Fruit fly (Drosophila melanogaster) whole organism, prepupa: Measurements from ENCODE around the gene SPARC.

Experiments
- Blimp-1 ChIP-seq: fragments of 200-800 bp; sonication (Bioruptor generic); optimal IDR thresholded peaks from 3 replicates; lab custom pipeline; 2017; ENCODE audit warnings: missing biosample characterization, missing genetic modification characterization, mild to moderate bottlenecking, moderate library complexity, missing genetic modification reagents
- CG10631 ChIP-seq: fragments of 200-800 bp; sonication (Bioruptor generic); optimal IDR thresholded peaks from 2 replicates; lab custom pipeline; 2016; ENCODE audit warnings: missing biosample characterization, missing genetic modification characterization
- CG10669 ChIP-seq: fragments of 200-800 bp; sonication (Bioruptor generic); optimal IDR thresholded peaks from 3 replicates; lab custom pipeline; 2018; ENCODE audit warnings: missing biosample characterization, mild to moderate bottlenecking, missing genetic modification characterization, moderate library complexity
- CG11762 ChIP-seq: fragments of 200-800 bp; sonication (Bioruptor generic); optimal IDR thresholded peaks from 3 replicates; lab custom pipeline; 2016; ENCODE audit warnings: missing biosample characterization, missing genetic modification characterization; ENCODE audit not compliant: insufficient read depth
- CG1621 ChIP-seq: fragments of 200-800 bp; sonication (Bioruptor generic); optimal IDR thresholded peaks from 3 replicates; lab custom pipeline; 2018; ENCODE audit warnings: missing biosample characterization, mild to moderate bottlenecking, missing genetic modification characterization
- CG16779 ChIP-seq: fragments of 200-800 bp; sonication (Bioruptor generic); optimal IDR thresholded peaks from 3 replicates; lab custom pipeline; 2017; ENCODE audit warnings: missing biosample characterization, mild to moderate bottlenecking, missing genetic modification characterization
- CG3032 ChIP-seq: fragments of 200-800 bp; optimal IDR thresholded peaks from 2 replicates; lab custom pipeline; 2019; ENCODE audit warnings: missing biosample characterization, mild to moderate bottlenecking, missing genetic modification characterization, moderate library complexity
- CG32006 ChIP-seq: fragments of 200-800 bp; sonication (Bioruptor generic); optimal IDR thresholded peaks from 3 replicates; lab custom pipeline; 2017; ENCODE audit warnings: missing biosample characterization, mild to moderate bottlenecking, missing genetic modification characterization
- CG34406 ChIP-seq: fragments of 200-800 bp; sonication (Bioruptor generic); optimal IDR thresholded peaks from 3 replicates; lab custom pipeline; 2016; ENCODE audit warnings: missing biosample characterization, missing genetic modification characterization
- CG3919 ChIP-seq: fragments of 200-800 bp; sonication (Bioruptor generic); optimal IDR thresholded peaks from 3 replicates; lab custom pipeline; 2016; ENCODE audit warnings: missing biosample characterization, missing genetic modification characterization
- CG6276 ChIP-seq: fragments of 200-800 bp; sonication (Bioruptor generic); optimal IDR thresholded peaks from 2 replicates; lab custom pipeline; 2017; ENCODE audit warnings: missing biosample characterization, mild to moderate bottlenecking, missing genetic modification characterization
- CG6792 ChIP-seq: fragments of 200-800 bp; sonication (Bioruptor generic); optimal IDR thresholded peaks from 3 replicates; lab custom pipeline; 2016; ENCODE audit warnings: missing biosample characterization, missing genetic modification characterization
- CG6808 ChIP-seq: fragments of 200-800 bp; sonication (Bioruptor generic); optimal IDR thresholded peaks from 3 replicates; lab custom pipeline; 2017; ENCODE audit warnings: missing biosample characterization, missing genetic modification characterization, mild to moderate bottlenecking, moderate library complexity, missing genetic modification reagents
- CG6854 ChIP-seq: fragments of 200-800 bp; sonication (Bioruptor generic); optimal IDR thresholded peaks from 2 replicates; lab custom pipeline; 2017; ENCODE audit warnings: missing biosample characterization, mild to moderate bottlenecking, missing genetic modification characterization
- CG7368 ChIP-seq: fragments of 200-800 bp; sonication (Bioruptor generic); optimal IDR thresholded peaks from 3 replicates; lab custom pipeline; 2016; ENCODE audit warnings: missing biosample characterization, missing genetic modification characterization
- CG8119 ChIP-seq: fragments of 200-800 bp; sonication (Bioruptor generic); IDR thresholded peaks from 3 replicates; pipeline ENCODE4 v1.3.6; 2022; ENCODE audit warnings: missing biosample characterization, missing genetic modification characterization
- CG8632 ChIP-seq: fragments of 200-800 bp; sonication (Bioruptor generic); optimal IDR thresholded peaks from 3 replicates; lab custom pipeline; 2016; ENCODE audit warnings: missing biosample characterization, missing genetic modification characterization
- Eip75B ChIP-seq: fragments of 200-800 bp; sonication (Bioruptor generic); optimal IDR thresholded peaks from 3 replicates; lab custom pipeline; 2016; ENCODE audit warnings: missing biosample characterization, missing genetic modification characterization
- Eip78C ChIP-seq: fragments of 200-800 bp; sonication (Bioruptor generic); peaks from one replicate; lab custom pipeline; 2016; ENCODE audit warnings: missing biosample characterization, missing genetic modification characterization
- Eip93F ChIP-seq: fragments of 200-800 bp; sonication (Bioruptor generic); optimal IDR thresholded peaks from 2 replicates; lab custom pipeline; 2016; ENCODE audit warnings: missing biosample characterization, mild to moderate bottlenecking, missing genetic modification characterization
- Ets21C ChIP-seq: fragments of 200-800 bp; sonication (Bioruptor generic); optimal IDR thresholded peaks from 3 replicates; lab custom pipeline; 2016; ENCODE audit warnings: missing biosample characterization, missing genetic modification characterization
- Ets96B ChIP-seq: fragments of 200-800 bp; optimal IDR thresholded peaks from 2 replicates; lab custom pipeline; 2019; ENCODE audit warnings: missing biosample characterization, mild to moderate bottlenecking, missing genetic modification characterization, moderate library complexity
- Gug ChIP-seq: fragments of 200-800 bp; sonication (Bioruptor generic); IDR thresholded peaks from 2 replicates; pipeline ENCODE4 v1.3.6; 2022; ENCODE audit warnings: missing biosample characterization, missing genetic modification characterization
- Hr38 ChIP-seq: sonication (Bioruptor generic); optimal IDR thresholded peaks from 2 replicates; lab custom pipeline; 2016; ENCODE audit warnings: missing biosample characterization, missing genetic modification characterization
- Hr39 ChIP-seq: fragments of 200-800 bp; sonication (Bioruptor generic); optimal IDR thresholded peaks from 2 replicates; lab custom pipeline; 2016; ENCODE audit warnings: missing biosample characterization, missing genetic modification characterization
- Hr4 ChIP-seq: fragments of 200-800 bp; sonication (Bioruptor generic); optimal IDR thresholded peaks from 3 replicates; lab custom pipeline; 2016; ENCODE audit warnings: missing biosample characterization, missing genetic modification characterization
- Lpt ChIP-seq: fragments of 200-800 bp; sonication (Bioruptor generic); optimal IDR thresholded peaks from 3 replicates; lab custom pipeline; 2016; ENCODE audit warnings: missing biosample characterization, missing genetic modification characterization
- Met ChIP-seq: fragments of 200-800 bp; sonication (Bioruptor generic); optimal IDR thresholded peaks from 3 replicates; lab custom pipeline; 2016; ENCODE audit warnings: missing biosample characterization, missing genetic modification characterization
- Smox ChIP-seq: fragments of 200-800 bp; sonication (Bioruptor generic); optimal IDR thresholded peaks from 3 replicates; lab custom pipeline; 2016; ENCODE audit warnings: missing biosample characterization, missing genetic modification characterization
- Sox102F ChIP-seq: fragments of 200-800 bp; sonication (Bioruptor generic); optimal IDR thresholded peaks from 2 replicates; lab custom pipeline; 2016; ENCODE audit warnings: missing biosample characterization, mild to moderate bottlenecking, missing genetic modification characterization
- Sox14 ChIP-seq: fragments of 200-800 bp; sonication (Bioruptor generic); optimal IDR thresholded peaks from 3 replicates; lab custom pipeline; 2016; ENCODE audit warnings: missing biosample characterization, missing genetic modification characterization
- Sox15 ChIP-seq: fragments of 200-800 bp; sonication (Bioruptor generic); optimal IDR thresholded peaks from 3 replicates; lab custom pipeline; 2016; ENCODE audit warnings: missing biosample characterization, missing genetic modification characterization
- achi ChIP-seq: fragments of 200-800 bp; sonication (Bioruptor generic); optimal IDR thresholded peaks from 3 replicates; lab custom pipeline; 2016; ENCODE audit warnings: missing biosample characterization, missing genetic modification characterization
- acj6 ChIP-seq: fragments of 200-800 bp; sonication (Bioruptor generic); optimal IDR thresholded peaks from 3 replicates; lab custom pipeline; 2016; ENCODE audit warnings: missing biosample characterization, missing genetic modification characterization
- dac ChIP-seq: fragments of 200-800 bp; sonication (Bioruptor generic); optimal IDR thresholded peaks from 2 replicates; lab custom pipeline; 2017; ENCODE audit warnings: missing biosample characterization, mild to moderate bottlenecking, missing genetic modification characterization
- dsx ChIP-seq: fragments of 200-800 bp; optimal IDR thresholded peaks from 3 replicates; lab custom pipeline; 2019; ENCODE audit warnings: missing biosample characterization, mild to moderate bottlenecking, missing genetic modification characterization, moderate library complexity; ENCODE audit not compliant: poor library complexity, severe bottlenecking
- eg ChIP-seq: fragments of 200-800 bp; sonication (Bioruptor generic); IDR thresholded peaks from 3 replicates; pipeline ENCODE4 v1.3.6; 2022; ENCODE audit warnings: missing biosample characterization, missing genetic modification characterization
- fd59A ChIP-seq: fragments of 200-800 bp; sonication (Bioruptor generic); optimal IDR thresholded peaks from 2 replicates; lab custom pipeline; 2017; ENCODE audit warnings: missing biosample characterization, mild to moderate bottlenecking, missing genetic modification characterization, missing genetic modification reagents
- fd85E ChIP-seq: fragments of 200-800 bp; sonication (Bioruptor generic); optimal IDR thresholded peaks from 3 replicates; lab custom pipeline; 2016; ENCODE audit warnings: missing biosample characterization, missing genetic modification characterization
- fkh ChIP-seq: fragments of 200-800 bp; sonication (Bioruptor generic); optimal IDR thresholded peaks from 3 replicates; lab custom pipeline; 2017; ENCODE audit warnings: missing biosample characterization, mild to moderate bottlenecking, missing genetic modification characterization, moderate library complexity
- lz ChIP-seq: fragments of 200-800 bp; sonication (Bioruptor generic); optimal IDR thresholded peaks from 3 replicates; lab custom pipeline; 2016; ENCODE audit warnings: missing biosample characterization, missing genetic modification characterization
- net ChIP-seq: fragments of 200-800 bp; sonication (Bioruptor generic); optimal IDR thresholded peaks from 3 replicates; lab custom pipeline; 2016; ENCODE audit warnings: missing biosample characterization, missing genetic modification characterization
- pdm3 ChIP-seq: fragments of 200-800 bp; sonication (Bioruptor generic); optimal IDR thresholded peaks from 3 replicates; lab custom pipeline; 2016; ENCODE audit warnings: missing biosample characterization, missing genetic modification characterization
- salr ChIP-seq, 2 experiments: fragments of 200-800 bp; sonication (Bioruptor generic); optimal IDR thresholded peaks; 3 replicates each; lab custom pipeline; 2016 to 2018; ENCODE audit warnings: missing biosample characterization in 2 of 2, missing genetic modification characterization in 2 of 2, mild to moderate bottlenecking in 1 of 2
- spab ChIP-seq: fragments of 200-800 bp; sonication (Bioruptor generic); optimal IDR thresholded peaks from 2 replicates; lab custom pipeline; 2017; ENCODE audit warnings: missing biosample characterization, mild to moderate bottlenecking, missing genetic modification characterization, missing genetic modification reagents
- ss ChIP-seq, 2 experiments: fragments of 200-800 bp; sonication (Bioruptor generic); optimal IDR thresholded peaks; 2 replicates in 1 of 2; 3 replicates in 1 of 2; lab custom pipeline; 2017 to 2018; ENCODE audit warnings: mild to moderate bottlenecking in 2 of 2, missing biosample characterization in 2 of 2, missing genetic modification characterization in 2 of 2, moderate library complexity in 1 of 2
- svp ChIP-seq: fragments of 200-800 bp; sonication (Bioruptor generic); peaks from one replicate; lab custom pipeline; 2016; ENCODE audit warnings: missing biosample characterization, missing genetic modification characterization
- vri ChIP-seq: fragments of 200-800 bp; sonication (Bioruptor generic); optimal IDR thresholded peaks from 3 replicates; lab custom pipeline; 2016; ENCODE audit warnings: missing biosample characterization, mild to moderate bottlenecking, missing genetic modification characterization

The SPARC gene

dm6 chr3R:26853699-26854098 is 18.1 kb downstream of the SPARC start (continued):
- TF ChIP-seq CG6276 (no peak), CG10631 (GFP tag; lab: Kevin White, UChicago) (peak; percentile 29), CG8632 (GFP tag; lab: Kevin White, UChicago) (no peak), fd85E (GFP tag; lab: Kevin White, UChicago) (no peak), CG6808 (peak; percentile 8), eg (GFP tag; lab: Robert Waterston, UW) (peak; percentile 44; the same call in 1 of the 3 replicates), salr (GFP tag; optimal IDR thresholded peaks at IDR 0.05; lab: Kevin White, UChicago) (no peak), fd59A (GFP tag; lab: Kevin White, UChicago) (no peak), CG6792 (GFP tag; lab: Kevin White, UChicago) (no peak), CG3032 (no peak), fkh (GFP tag; lab: Kevin White, UChicago) (no peak), Hr39 (GFP tag; lab: Kevin White, UChicago) (peak; percentile 5), CG6854 (GFP tag; lab: Kevin White, UChicago) (no peak), Hr4 (peak; percentile 28), dac (GFP tag; lab: Kevin White, UChicago) (no peak), svp (peak; percentile 43), Gug (GFP tag; lab: Robert Waterston, UW) (0 out of 2 replicates have a peak, but pooled peaks have one; percentile 20), Sox15 (GFP tag; lab: Kevin White, UChicago) (no peak), CG8119 (GFP tag; lab: Robert Waterston, UW) (no peak), dsx (no peak), CG3919 (GFP tag; lab: Kevin White, UChicago) (peak; percentile 8), Ets21C (GFP tag; lab: Kevin White, UChicago) (no peak), CG7368 (no peak), acj6 (GFP tag; lab: Kevin White, UChicago) (no peak), Hr38 (GFP tag; lab: Kevin White, UChicago) (no peak), CG1621 (tag; lab: Kevin White, UChicago) (no peak), Sox14 (GFP tag; lab: Kevin White, UChicago) (peak; percentile 34)

DNA sequence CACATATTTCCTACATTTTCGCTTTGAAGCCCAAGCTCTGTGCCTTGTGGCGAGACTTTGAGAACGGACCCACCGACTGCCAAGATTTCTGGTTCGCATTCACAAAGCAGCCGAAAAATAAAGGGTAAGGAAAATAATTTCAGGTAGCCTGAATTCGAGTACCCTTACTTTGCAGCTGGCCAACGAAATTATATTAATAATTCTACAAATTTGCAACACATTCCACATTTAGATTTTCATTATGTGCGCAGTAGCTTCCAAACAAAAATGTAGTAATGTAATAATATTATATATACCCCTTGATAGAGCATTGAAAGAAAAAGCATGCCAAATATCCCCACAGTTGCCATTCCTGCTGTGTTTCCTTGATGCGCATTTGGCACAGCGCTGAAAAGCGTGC is 25.3 kb downstream of the SPARC start:
- TF ChIP-seq CG34406 (GFP tag; lab: Kevin White, UChicago) (no peak), CG3919 (GFP tag; lab: Kevin White, UChicago) (no peak), CG11762 (GFP tag; lab: Kevin White, UChicago) (no peak), Eip75B (GFP tag; lab: Kevin White, UChicago) (peak; percentile 1), CG7368 (no peak), CG6808 (no peak), Ets96B (tag; lab: Kevin White, UChicago) (no peak), Lpt (GFP tag; lab: Kevin White, UChicago) (no peak), Smox (GFP tag; lab: Kevin White, UChicago) (peak; percentile 2), spab (GFP tag; lab: Kevin White, UChicago) (peak; percentile 3), net (no peak), Blimp-1 (GFP tag; lab: Kevin White, UChicago) (no peak), Sox15 (GFP tag; lab: Kevin White, UChicago) (no peak), Gug (GFP tag; lab: Robert Waterston, UW) (no peak), Eip78C (GFP tag; lab: Kevin White, UChicago) (peak; percentile 60), CG32006 (no peak), achi (GFP tag; lab: Kevin White, UChicago) (peak; percentile 19), lz (peak; percentile 5), Eip93F (no peak), Met (GFP tag; lab: Kevin White, UChicago) (peak; percentile 13), CG3032 (no peak), fkh (GFP tag; lab: Kevin White, UChicago) (no peak), CG6276 (no peak), svp (peak; percentile 47), Hr4 (no peak), CG10669 (GFP tag; lab: Kevin White, UChicago) (no peak), pdm3 (GFP tag; lab: Kevin White, UChicago) (no peak), vri (no peak), CG8119 (GFP tag; lab: Robert Waterston, UW) (no peak), CG16779 (tag; lab: Kevin White, UChicago) (no peak), Sox102F (GFP tag; lab: Kevin White, UChicago) (no peak), ss (GFP tag; optimal IDR thresholded peaks at IDR 0.05; lab: Kevin White, UChicago) (peak in 1 of 2 experiments; percentile 4), CG10631 (GFP tag; lab: Kevin White, UChicago) (peak; percentile 24)
